Worm (Caenorhabditis elegans): ENCODE measurements around the gene dhrs-4.

ce11 chrV:12907436-12907835 lies 15.0 kb upstream of the dhrs-4 start:
- TF ChIP-seq klf-2 (GFP tag; conservative IDR thresholded peaks at IDR 0.05) = no peak
- TF ChIP-seq tab-1 (GFP tag; IDR thresholded peaks at IDR 0.05) = no peak
- no peak for TF ChIP-seq T22C8.4 (GFP tag; IDR thresholded peaks at IDR 0.05)
- no peak for TF ChIP-seq ztf-29 (GFP tag; IDR thresholded peaks at IDR 0.05)
- no peak for TF ChIP-seq med-1 (GFP tag; optimal IDR thresholded peaks at IDR 0.05; ENCODE audit: insufficient read depth)
- no peak for TF ChIP-seq ztf-23 (GFP tag; IDR thresholded peaks at IDR 0.05)
